Worm (Caenorhabditis elegans): Measurements from ENCODE around the gene F23A7.5.
"Not testable (repeated sequence)": the region's sequence is repeated elsewhere in the genome, so short reads cannot be mapped to it uniquely, and the experiment has no call there.

The F23A7.5 gene

ce11 chrX:16218306-16218705 lies 10.4 kb upstream of the F23A7.5 start:
- TF ChIP-seq sea-1 (GFP tag; conservative IDR thresholded peaks at IDR 0.05) = no peak
- TF ChIP-seq flt-1 (GFP tag; IDR thresholded peaks at IDR 0.05) = no peak
- no peak for TF ChIP-seq scrt-1 (GFP tag; IDR thresholded peaks at IDR 0.05)
- TF ChIP-seq ceh-36 (tag; optimal IDR thresholded peaks at IDR 0.05) = no peak
- no peak for TF ChIP-seq hnd-1 (tag; optimal IDR thresholded peaks at IDR 0.05)
- no peak for TF ChIP-seq tra-4 (tag; optimal IDR thresholded peaks at IDR 0.05)

ce11 chrX:16219710-16220109 lies 9.0 kb upstream of the F23A7.5 start, which contains the start of gene F23A7.3:
Gene F23A7.3, plus strand, starts transcription at chrX:16220010.
- TF ChIP-seq B0310.2 (tag; optimal IDR thresholded peaks at IDR 0.05); aly-1 (tag; optimal IDR thresholded peaks at IDR 0.05); ceh-13 (GFP tag; optimal IDR thresholded peaks at IDR 0.05): not testable (repeated sequence)

- TF ChIP-seq pes-1 (GFP tag; IDR thresholded peaks at IDR 0.05) = no peak
- no peak for TF ChIP-seq aly-1 (tag; optimal IDR thresholded peaks at IDR 0.05)
- no peak for TF ChIP-seq ets-7 (tag; optimal IDR thresholded peaks at IDR 0.05)
- no peak for TF ChIP-seq scrt-1 (GFP tag; IDR thresholded peaks at IDR 0.05)
- TF ChIP-seq hnd-1 (tag; optimal IDR thresholded peaks at IDR 0.05) = no peak
- TF ChIP-seq hmg-4 (GFP tag; optimal IDR thresholded peaks at IDR 0.05) = no peak
- TF ChIP-seq tbx-37 (GFP tag; conservative IDR thresholded peaks at IDR 0.05) = no peak
- TF ChIP-seq flt-1 (GFP tag; IDR thresholded peaks at IDR 0.05) = no peak
- TF ChIP-seq sea-1 (GFP tag; conservative IDR thresholded peaks at IDR 0.05) = no peak
- TF ChIP-seq ama-1 (optimal IDR thresholded peaks at IDR 0.05) = no peak
- TF ChIP-seq B0310.2 (tag; optimal IDR thresholded peaks at IDR 0.05) = no peak
- TF ChIP-seq ceh-36 (tag; optimal IDR thresholded peaks at IDR 0.05) = no peak
- TF ChIP-seq ceh-13 (GFP tag; optimal IDR thresholded peaks at IDR 0.05) = no peak
- TF ChIP-seq F13C5.2 (tag; optimal IDR thresholded peaks at IDR 0.05) = no peak
- no peak for TF ChIP-seq hmbx-1 (tag; optimal IDR thresholded peaks at IDR 0.05)
- no peak for TF ChIP-seq tra-4 (tag; optimal IDR thresholded peaks at IDR 0.05)
These were observed 11.9 kb downstream of the F23A7.5 start for ce11 chrX:16240626-16241025.

ce11 chrX:16243129-16243528 lies 14.4 kb downstream of the F23A7.5 start:
- TF ChIP-seq ets-7 (tag; optimal IDR thresholded peaks at IDR 0.05) (no peak), ceh-36 (tag; optimal IDR thresholded peaks at IDR 0.05) (no peak), tra-4 (tag; optimal IDR thresholded peaks at IDR 0.05) (no peak), aly-1 (tag; optimal IDR thresholded peaks at IDR 0.05) (no peak), ceh-13 (GFP tag; optimal IDR thresholded peaks at IDR 0.05) (no peak), hmg-4 (GFP tag; optimal IDR thresholded peaks at IDR 0.05) (no peak), B0310.2 (tag; optimal IDR thresholded peaks at IDR 0.05) (no peak), hmbx-1 (tag; optimal IDR thresholded peaks at IDR 0.05) (no peak), sea-1 (GFP tag; conservative IDR thresholded peaks at IDR 0.05) (no peak), tbx-37 (GFP tag; conservative IDR thresholded peaks at IDR 0.05) (no peak), tbx-11 (GFP tag; IDR thresholded peaks at IDR 0.05) (no peak), flt-1 (GFP tag; IDR thresholded peaks at IDR 0.05) (no peak), F13C5.2 (tag; optimal IDR thresholded peaks at IDR 0.05) (no peak), scrt-1 (GFP tag; IDR thresholded peaks at IDR 0.05) (no peak), ama-1 (optimal IDR thresholded peaks at IDR 0.05) (no peak), pes-1 (GFP tag; IDR thresholded peaks at IDR 0.05) (no peak), hnd-1 (tag; optimal IDR thresholded peaks at IDR 0.05) (no peak)

ce11 chrX:16244764-16245244 lies 16.1 kb downstream of the F23A7.5 start, which contains the start of gene W10G6.1:
Gene W10G6.1, plus strand, starts transcription at chrX:16245194.
- TF ChIP-seq hnd-1 (tag; optimal IDR thresholded peaks at IDR 0.05) = no peak
- TF ChIP-seq F13C5.2 (tag; optimal IDR thresholded peaks at IDR 0.05) = no peak
- no peak for TF ChIP-seq ets-7 (tag; optimal IDR thresholded peaks at IDR 0.05)
- TF ChIP-seq B0310.2 (tag; optimal IDR thresholded peaks at IDR 0.05) = no peak
- no peak for TF ChIP-seq tbx-11 (GFP tag; IDR thresholded peaks at IDR 0.05)
- TF ChIP-seq tra-4 (tag; optimal IDR thresholded peaks at IDR 0.05) = no peak
- TF ChIP-seq hmbx-1 (tag; optimal IDR thresholded peaks at IDR 0.05) = no peak
- TF ChIP-seq tbx-37 (GFP tag; conservative IDR thresholded peaks at IDR 0.05) = no peak
- no peak for TF ChIP-seq ama-1 (optimal IDR thresholded peaks at IDR 0.05)
- TF ChIP-seq sea-1 (GFP tag; conservative IDR thresholded peaks at IDR 0.05) = no peak
- TF ChIP-seq hmg-4 (GFP tag; optimal IDR thresholded peaks at IDR 0.05) = no peak
- no peak for TF ChIP-seq scrt-1 (GFP tag; IDR thresholded peaks at IDR 0.05)
- TF ChIP-seq aly-1 (tag; optimal IDR thresholded peaks at IDR 0.05) = no peak

- TF ChIP-seq sea-1 (GFP tag; conservative IDR thresholded peaks at IDR 0.05) (no peak), ceh-13 (GFP tag; optimal IDR thresholded peaks at IDR 0.05) (no peak), scrt-1 (GFP tag; IDR thresholded peaks at IDR 0.05) (no peak), ama-1 (optimal IDR thresholded peaks at IDR 0.05) (no peak), pes-1 (GFP tag; IDR thresholded peaks at IDR 0.05) (no peak), tbx-37 (GFP tag; conservative IDR thresholded peaks at IDR 0.05) (no peak), F13C5.2 (tag; optimal IDR thresholded peaks at IDR 0.05) (no peak), hmbx-1 (tag; optimal IDR thresholded peaks at IDR 0.05) (no peak)
These were observed 22.0 kb downstream of the F23A7.5 start, which contains the start of gene W10G6.6 for ce11 chrX:16250679-16251078. Gene W10G6.6, minus strand, starts transcription at chrX:16250779.

- TF ChIP-seq hmbx-1 (tag; optimal IDR thresholded peaks at IDR 0.05) = no peak
- TF ChIP-seq F13C5.2 (tag; optimal IDR thresholded peaks at IDR 0.05) = no peak
- TF ChIP-seq ama-1 (optimal IDR thresholded peaks at IDR 0.05) = no peak
- TF ChIP-seq tbx-11 (GFP tag; IDR thresholded peaks at IDR 0.05) = no peak
- TF ChIP-seq B0310.2 (tag; optimal IDR thresholded peaks at IDR 0.05) = no peak
- no peak for TF ChIP-seq ets-7 (tag; optimal IDR thresholded peaks at IDR 0.05)
- TF ChIP-seq ceh-36 (tag; optimal IDR thresholded peaks at IDR 0.05) = no peak
- no peak for TF ChIP-seq tra-4 (tag; optimal IDR thresholded peaks at IDR 0.05)
- no peak for TF ChIP-seq hmg-4 (GFP tag; optimal IDR thresholded peaks at IDR 0.05)
- no peak for TF ChIP-seq hnd-1 (tag; optimal IDR thresholded peaks at IDR 0.05)
These were observed 29.8 kb downstream of the F23A7.5 start for ce11 chrX:16258503-16258902.

- TF ChIP-seq F13C5.2 (tag; optimal IDR thresholded peaks at IDR 0.05) = no peak
These were observed 31.4 kb downstream of the F23A7.5 start for ce11 chrX:16260077-16260476.
